Worm (Caenorhabditis elegans) whole organism, L1 larva: ENCODE measurements around the gene mys-1.

Experiments used
- egl-13 ChIP-seq: sonication (generic microtip); optimal IDR thresholded peaks from 2 replicates; lab custom pipeline; 2016; ENCODE audit warnings: missing genotype, missing genetic modification reagents, missing genetic modification characterization, missing compliant biosample characterization
- nhr-90 ChIP-seq: sonication (generic microtip); optimal IDR thresholded peaks from 2 replicates; lab custom pipeline; 2016; ENCODE audit warnings: mild to moderate bottlenecking, missing genetic modification characterization, missing compliant biosample characterization; ENCODE audit not compliant: poor library complexity
- ztf-4 ChIP-seq: fragments of 150-350 bp; optimal IDR thresholded peaks from 2 replicates; lab custom pipeline; 2014; ENCODE audit warnings: missing biosample characterization, missing genetic modification characterization

DNA sequence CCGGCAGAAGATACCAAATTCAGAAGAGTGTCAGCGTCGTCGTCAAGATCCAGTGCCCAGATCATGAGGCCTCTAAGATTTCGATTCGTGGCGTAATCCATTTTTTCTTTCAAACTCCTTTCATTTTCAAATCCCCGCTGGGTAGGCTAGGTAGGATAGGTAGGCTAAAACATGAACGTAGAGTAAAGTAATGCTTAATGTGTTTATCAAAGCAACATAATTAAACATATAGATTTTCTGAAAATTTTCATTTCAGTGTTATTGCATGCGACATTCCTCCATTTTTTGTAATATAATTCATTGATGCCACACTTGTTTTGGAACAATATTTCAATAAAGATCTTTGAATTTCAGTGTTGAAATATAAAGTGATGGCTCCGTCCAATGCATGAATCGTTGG, 45.0 kb upstream of the mys-1 start, which contains the start of gene T01C4.8:
- TF ChIP-seq egl-13 (no peak), nhr-90 (no peak), ztf-4 (tag; lab: Kevin White, UChicago) (no peak)
